Fruit fly (Drosophila melanogaster): ENCODE results near the gene CG13398.

Gene CG13398

DNA sequence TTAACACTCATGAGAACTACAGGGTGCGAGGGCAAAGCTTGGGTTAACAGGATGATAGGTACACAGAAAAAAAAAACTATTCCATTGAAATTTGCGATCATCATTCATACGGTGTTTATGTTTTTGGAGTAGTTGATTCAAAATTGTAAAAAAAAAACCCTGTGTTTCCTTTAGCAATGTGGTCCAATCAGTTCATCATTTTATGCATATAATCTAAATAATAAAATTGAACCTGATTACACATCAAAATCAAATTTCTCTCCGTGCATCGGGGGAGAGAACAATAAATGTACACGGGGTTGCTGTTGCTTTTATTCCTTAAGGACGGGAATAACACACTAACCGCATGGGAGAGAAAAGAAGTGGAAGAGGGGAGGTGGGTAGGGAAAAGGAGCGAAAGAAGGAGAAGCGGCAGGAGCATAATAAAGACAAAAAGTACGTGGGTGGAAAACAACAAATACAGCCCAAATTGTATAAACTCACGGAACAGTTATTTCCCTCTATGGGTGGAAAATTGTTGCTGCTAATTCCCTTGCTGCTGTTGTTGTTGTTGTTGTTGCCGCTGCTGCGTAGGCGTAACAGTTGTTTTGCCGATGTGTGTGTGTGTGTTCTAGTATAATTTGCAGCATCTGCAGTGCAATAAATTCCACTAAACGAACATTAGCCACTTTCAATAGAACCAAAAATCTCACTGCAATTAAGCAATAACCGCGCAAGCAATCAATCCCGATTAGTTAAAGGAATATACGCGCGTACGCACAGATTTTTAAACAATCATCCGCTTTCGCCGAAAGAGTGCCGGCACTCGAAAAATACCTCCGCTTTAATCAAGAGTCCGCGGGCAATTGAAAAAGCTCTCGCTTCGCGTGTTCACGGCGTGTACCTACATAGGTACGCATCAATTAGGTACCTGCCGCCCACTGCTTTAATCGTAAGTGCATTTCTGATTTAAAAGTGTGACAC lies 48.4 kb upstream of the CG13398 start, which contains the start of gene Agpat2 (continued):
- TF ChIP-seq Oaz (GFP tag; IDR thresholded peaks at IDR 0.05) = peak; percentile 46
- peak; percentile 12; the same call in 1 of the 3 replicates for TF ChIP-seq Opbp (GFP tag; IDR thresholded peaks at IDR 0.05; ENCODE audit: partially characterized antibody)
- peak; percentile 77 for TF ChIP-seq CG6854 (GFP tag; optimal IDR thresholded peaks at IDR 0.05)
- peak; percentile 31; the same call in 1 of the 2 replicates for TF ChIP-seq E2f2 (GFP tag; IDR thresholded peaks at IDR 0.05)
- peak; percentile 56; the same call in 1 of the 2 replicates for TF ChIP-seq CG31224 (GFP tag; IDR thresholded peaks at IDR 0.05)
- peak; percentile 53 for TF ChIP-seq Myb (GFP tag; optimal IDR thresholded peaks at IDR 0.05)
- TF ChIP-seq gcm2 (GFP tag; optimal IDR thresholded peaks at IDR 0.05) = peak; percentile 35
- TF ChIP-seq rib (GFP tag; IDR thresholded peaks at IDR 0.05) = 0 out of 2 replicates have a peak, but pooled peaks have one; percentile 21
- peak; percentile 39; the same call in 1 of the 2 replicates for TF ChIP-seq wdn (GFP tag; IDR thresholded peaks at IDR 0.05)
- peak; percentile 74; the same call in 2 of the 3 replicates for TF ChIP-seq gce (GFP tag; IDR thresholded peaks at IDR 0.05)
- peak; percentile 76 for TF ChIP-seq Optix (GFP tag; IDR thresholded peaks at IDR 0.05)
- TF ChIP-seq lola (GFP tag; optimal IDR thresholded peaks at IDR 0.05) = peak in 1 of 3 experiments; percentile 86
- TF ChIP-seq CG6813 (GFP tag; optimal IDR thresholded peaks at IDR 0.05) = peak; percentile 88
- TF ChIP-seq Dek (tag; optimal IDR thresholded peaks at IDR 0.05) = peak; percentile 78
- TF ChIP-seq stwl (tag; optimal IDR thresholded peaks at IDR 0.05) = peak; percentile 20
- no peak for TF ChIP-seq sna (GFP tag; IDR thresholded peaks at IDR 0.05; ENCODE audit: partially characterized antibody)
- TF ChIP-seq seq (GFP tag; IDR thresholded peaks at IDR 0.05) = peak; percentile 79
- TF ChIP-seq Dip3 (GFP tag; optimal IDR thresholded peaks at IDR 0.05) = peak; percentile 71
- TF ChIP-seq inv (GFP tag; IDR thresholded peaks at IDR 0.05; ENCODE audit: partially characterized antibody) = no peak
- peak; percentile 83 for TF ChIP-seq CG9727 (GFP tag; optimal IDR thresholded peaks at IDR 0.05)
- peak; percentile 59 for TF ChIP-seq CG11247 (GFP tag; IDR thresholded peaks at IDR 0.05)
- peak; percentile 74 for TF ChIP-seq zen (tag; optimal IDR thresholded peaks at IDR 0.05)
- peak; percentile 54 for TF ChIP-seq ac (GFP tag; optimal IDR thresholded peaks at IDR 0.05)
- TF ChIP-seq Ravus (GFP tag; IDR thresholded peaks at IDR 0.05) = peak; percentile 44
- TF ChIP-seq tap (tag; optimal IDR thresholded peaks at IDR 0.05) = peak; percentile 77
- no peak for TF ChIP-seq z (GFP tag; IDR thresholded peaks at IDR 0.05)
- peak; percentile 70; the same call in 2 of the 3 replicates for TF ChIP-seq croc (GFP tag; conservative IDR thresholded peaks at IDR 0.05)
- peak; percentile 71 for TF ChIP-seq CG1602 (GFP tag; optimal IDR thresholded peaks at IDR 0.05)
- TF ChIP-seq CG14050 (GFP tag; IDR thresholded peaks at IDR 0.05) = peak; percentile 74
- peak; percentile 75 to 85 for TF ChIP-seq chif (GFP tag; optimal IDR thresholded peaks at IDR 0.05)
- TF ChIP-seq Fer2 (tag; optimal IDR thresholded peaks at IDR 0.05) = peak; percentile 72
- peak; percentile 71 for TF ChIP-seq Ada2b (GFP tag; IDR thresholded peaks at IDR 0.05)
- peak; percentile 86 for TF ChIP-seq Hsf (GFP tag; optimal IDR thresholded peaks at IDR 0.05)
- peak; percentile 79 for TF ChIP-seq Max (GFP tag; optimal IDR thresholded peaks at IDR 0.05)
- TF ChIP-seq CG8359 (GFP tag; optimal IDR thresholded peaks at IDR 0.05; ENCODE audit: borderline replicate concordance) = peak; percentile 70
- no peak for TF ChIP-seq Kr (GFP tag; optimal IDR thresholded peaks at IDR 0.05)
- no peak for TF ChIP-seq CG1832 (GFP tag; optimal IDR thresholded peaks at IDR 0.05)
- peak; percentile 27 for TF ChIP-seq CG30020 (tag; optimal IDR thresholded peaks at IDR 0.05)
- TF ChIP-seq Mad (GFP tag; optimal IDR thresholded peaks at IDR 0.05) = peak; percentile 71
- TF ChIP-seq CG6689 (GFP tag; IDR thresholded peaks at IDR 0.05) = peak; percentile 77
- peak; percentile 78 for TF ChIP-seq CG13894 (tag; optimal IDR thresholded peaks at IDR 0.05)
- no peak for TF ChIP-seq Dip2 (GFP tag; IDR thresholded peaks at IDR 0.05)
- TF ChIP-seq CG7745 (tag; optimal IDR thresholded peaks at IDR 0.05) = no peak
- TF ChIP-seq Asciz (GFP tag; optimal IDR thresholded peaks at IDR 0.05) = peak; percentile 80
- TF ChIP-seq br (optimal IDR thresholded peaks at IDR 0.05) = no peak
- TF ChIP-seq CG32532 (GFP tag; IDR thresholded peaks at IDR 0.05) = peak; percentile 77
- TF ChIP-seq CG12744 (GFP tag; optimal IDR thresholded peaks at IDR 0.05) = peak; percentile 67
- TF ChIP-seq CG14710 (tag; optimal IDR thresholded peaks at IDR 0.05) = peak; percentile 85

Measured in whole organism, embryonic.